Fruit fly (Drosophila melanogaster): ENCODE results near the gene Alp1.

The Alp1 gene

DNA sequence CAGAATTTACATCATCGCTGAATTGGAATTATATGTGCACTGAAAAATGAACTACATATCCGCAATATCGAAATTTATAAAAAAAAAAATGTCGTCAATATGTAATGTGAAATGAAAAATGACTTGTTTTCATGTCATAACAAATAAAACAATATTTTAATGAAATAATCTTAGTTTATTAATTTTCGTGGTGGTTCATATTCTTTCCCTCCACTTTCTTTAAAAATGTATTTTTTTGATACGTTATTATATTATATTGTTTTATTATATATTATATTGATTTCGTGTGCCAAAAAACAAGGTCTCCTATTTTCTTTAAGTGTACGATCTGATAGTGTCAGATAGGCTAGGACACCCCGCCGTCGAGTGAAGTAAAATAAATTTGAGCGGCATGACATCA lies 30.3 kb downstream of the Alp1 start:
- TF ChIP-seq Hr78 (GFP tag; optimal IDR thresholded peaks at IDR 0.05) (no peak), Dfd (GFP tag; optimal IDR thresholded peaks at IDR 0.05) (no peak), foxo (GFP tag; optimal IDR thresholded peaks at IDR 0.05) (peak in 1 of 2 experiments; percentile 15), Mio (GFP tag; optimal IDR thresholded peaks at IDR 0.05) (no peak), CG32264 (GFP tag; optimal IDR thresholded peaks at IDR 0.05) (no peak), woc (GFP tag; optimal IDR thresholded peaks at IDR 0.05) (no peak)

DNA sequence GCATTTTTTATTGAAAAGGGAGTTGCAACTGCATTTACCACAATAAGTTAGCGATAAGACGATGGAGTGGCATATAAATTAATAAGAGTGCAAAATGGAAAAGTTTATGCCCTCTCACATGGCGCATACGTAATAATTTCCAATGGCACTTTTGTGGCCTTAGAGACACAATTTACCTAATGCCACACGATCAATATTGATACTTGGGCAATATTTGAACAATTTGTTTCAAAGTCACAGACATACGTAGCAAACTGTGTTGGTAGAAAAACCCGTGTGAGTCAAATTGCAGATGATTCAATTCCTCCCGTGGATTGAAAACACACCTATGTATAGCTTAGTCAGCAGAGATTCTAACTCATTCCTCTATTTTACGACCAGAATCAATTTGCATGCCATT lies 32.5 kb downstream of the Alp1 start:
- TF ChIP-seq dmrt93B (GFP tag; optimal IDR thresholded peaks at IDR 0.05) (no peak), rgr (GFP tag; optimal IDR thresholded peaks at IDR 0.05) (no peak), woc (GFP tag; optimal IDR thresholded peaks at IDR 0.05) (no peak), Myc (optimal IDR thresholded peaks at IDR 0.05) (no peak), Sp1 (GFP tag; optimal IDR thresholded peaks at IDR 0.05) (no peak), ey (GFP tag; optimal IDR thresholded peaks at IDR 0.05) (no peak), Hnf4 (GFP tag; optimal IDR thresholded peaks at IDR 0.05) (no peak), dsf (GFP tag; optimal IDR thresholded peaks at IDR 0.05; ENCODE audit: borderline replicate concordance) (no peak)

DNA sequence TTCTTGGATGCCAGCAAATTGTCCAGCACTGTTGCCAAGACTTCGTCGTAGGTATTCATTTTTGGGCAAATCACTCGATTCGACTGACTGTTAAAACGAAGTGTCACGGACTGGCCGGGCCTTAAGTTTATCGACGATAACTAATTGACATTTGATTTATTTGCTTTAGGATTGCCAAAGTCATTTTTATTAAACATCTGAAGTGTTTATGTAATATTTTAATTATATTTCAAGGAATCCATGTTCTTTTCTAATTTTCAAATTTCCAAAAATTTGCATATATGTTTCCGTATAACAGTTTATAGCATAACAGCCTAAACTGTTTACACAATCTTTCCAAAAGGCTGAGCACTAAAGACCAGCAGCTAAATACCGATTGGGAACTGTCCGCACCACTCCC lies 38.0 kb downstream of the Alp1 start, which contains the start of gene sa:
sa (minus strand) TSS at position 101 of the 400 bp plus-strand sequence.
- TF ChIP-seq brk (GFP tag; optimal IDR thresholded peaks at IDR 0.05) (no peak), Mio (GFP tag; optimal IDR thresholded peaks at IDR 0.05) (no peak), Sp1 (GFP tag; optimal IDR thresholded peaks at IDR 0.05) (no peak), Abd-B (GFP tag; optimal IDR thresholded peaks at IDR 0.05) (no peak), Myc (optimal IDR thresholded peaks at IDR 0.05) (no peak), sv (GFP tag; optimal IDR thresholded peaks at IDR 0.05) (no peak), sage (GFP tag; optimal IDR thresholded peaks at IDR 0.05) (no peak), Rel (GFP tag; optimal IDR thresholded peaks at IDR 0.05) (no peak), Rel (tag; optimal IDR thresholded peaks at IDR 0.05) (no peak), Dif (GFP tag; optimal IDR thresholded peaks at IDR 0.05; ENCODE audit: partially characterized antibody) (no peak), tai (GFP tag; optimal IDR thresholded peaks at IDR 0.05) (no peak), jim (GFP tag; optimal IDR thresholded peaks at IDR 0.05) (no peak), dl (GFP tag; optimal IDR thresholded peaks at IDR 0.05; ENCODE audit: insufficient read depth in 1 of 2, partially characterized antibody in 2 of 2) (no peak), Hr78 (GFP tag; optimal IDR thresholded peaks at IDR 0.05) (no peak)

DNA sequence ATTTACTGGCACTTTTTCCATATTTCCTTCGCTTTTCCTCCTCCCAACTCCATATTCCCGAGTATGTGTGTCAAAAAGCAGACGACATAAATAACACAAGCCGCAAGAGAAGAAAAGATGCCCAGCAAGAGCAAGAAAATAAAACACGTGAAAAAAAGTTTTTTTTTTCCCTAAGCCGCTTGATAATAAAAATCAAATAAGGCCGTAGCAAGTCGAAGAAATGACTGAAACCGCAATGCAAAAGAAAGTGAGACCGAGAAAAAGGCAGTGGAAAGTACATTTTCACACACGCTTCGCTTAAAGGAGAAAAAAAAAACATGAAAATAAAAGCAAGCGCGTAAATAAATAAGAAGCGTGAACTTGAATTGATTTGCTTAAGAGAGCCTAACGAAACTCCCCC lies 42.1 kb downstream of the Alp1 start:
- TF ChIP-seq pan (optimal IDR thresholded peaks at IDR 0.05) (no peak), fru (GFP tag; optimal IDR thresholded peaks at IDR 0.05) (no peak), dsf (GFP tag; optimal IDR thresholded peaks at IDR 0.05; ENCODE audit: borderline replicate concordance) (no peak), brk (GFP tag; optimal IDR thresholded peaks at IDR 0.05) (no peak), Myc (optimal IDR thresholded peaks at IDR 0.05) (no peak), CG9705 (GFP tag; optimal IDR thresholded peaks at IDR 0.05) (no peak), ey (GFP tag; optimal IDR thresholded peaks at IDR 0.05) (no peak), Jra (GFP tag; optimal IDR thresholded peaks at IDR 0.05) (no peak), Dif (GFP tag; optimal IDR thresholded peaks at IDR 0.05; ENCODE audit: partially characterized antibody) (no peak), Rel (GFP tag; optimal IDR thresholded peaks at IDR 0.05) (no peak), Rel (tag; optimal IDR thresholded peaks at IDR 0.05) (no peak), Sp1 (GFP tag; optimal IDR thresholded peaks at IDR 0.05) (no peak), woc (GFP tag; optimal IDR thresholded peaks at IDR 0.05) (no peak), GATAd (GFP tag; optimal IDR thresholded peaks at IDR 0.05) (no peak), usp (GFP tag; optimal IDR thresholded peaks at IDR 0.05) (no peak), CG32264 (GFP tag; optimal IDR thresholded peaks at IDR 0.05) (no peak), N (GFP tag; optimal IDR thresholded peaks at IDR 0.05) (no peak), Vsx2 (GFP tag; optimal IDR thresholded peaks at IDR 0.05; ENCODE audit: partially characterized antibody) (no peak), dmrt93B (GFP tag; optimal IDR thresholded peaks at IDR 0.05) (no peak), OdsH (GFP tag; optimal IDR thresholded peaks at IDR 0.05) (no peak), br (GFP tag; optimal IDR thresholded peaks at IDR 0.05) (no peak)

DNA sequence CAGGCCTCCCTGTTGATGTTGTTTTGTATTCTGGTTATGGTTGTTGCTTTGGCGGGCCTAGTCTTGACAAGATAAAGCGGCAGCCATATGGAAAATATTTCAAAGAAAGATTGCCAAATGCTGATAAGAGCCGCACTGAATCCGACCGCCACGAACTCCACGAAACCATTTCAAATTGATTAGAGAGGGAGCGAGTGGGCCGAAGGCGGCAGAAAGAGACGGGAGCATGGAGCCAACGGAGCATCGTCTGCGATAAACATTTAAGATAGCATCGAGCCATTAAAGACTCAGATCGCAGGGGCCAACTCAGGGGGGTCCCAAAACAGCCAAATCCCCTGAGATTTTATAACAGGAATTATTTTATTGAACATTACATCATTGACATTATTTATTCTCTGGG lies 44.4 kb downstream of the Alp1 start:
- no peak for TF ChIP-seq CrebA (GFP tag; optimal IDR thresholded peaks at IDR 0.05; ENCODE audit: borderline replicate concordance)
- TF ChIP-seq Vsx2 (GFP tag; optimal IDR thresholded peaks at IDR 0.05; ENCODE audit: partially characterized antibody): no peak
- no peak for TF ChIP-seq Dif (GFP tag; optimal IDR thresholded peaks at IDR 0.05; ENCODE audit: partially characterized antibody)
- TF ChIP-seq Mio (GFP tag; optimal IDR thresholded peaks at IDR 0.05): no peak
- no peak for TF ChIP-seq Rel (GFP tag; optimal IDR thresholded peaks at IDR 0.05)
- TF ChIP-seq Rel (tag; optimal IDR thresholded peaks at IDR 0.05): no peak

Measured in whole organism, wandering third instar larva.